Fruit fly (Drosophila melanogaster) S2 (cell line): Measurements from ENCODE around the gene rod.

Experiments used
- CG8478 ChIP-seq: fragments of >200 bp; optimal IDR thresholded peaks from 2 replicates; lab custom pipeline; 2018
- CTCF ChIP-seq, 2 experiments: fragments of >200 bp; optimal IDR thresholded peaks; 2 replicates each; lab custom pipeline; 2018

DNA sequence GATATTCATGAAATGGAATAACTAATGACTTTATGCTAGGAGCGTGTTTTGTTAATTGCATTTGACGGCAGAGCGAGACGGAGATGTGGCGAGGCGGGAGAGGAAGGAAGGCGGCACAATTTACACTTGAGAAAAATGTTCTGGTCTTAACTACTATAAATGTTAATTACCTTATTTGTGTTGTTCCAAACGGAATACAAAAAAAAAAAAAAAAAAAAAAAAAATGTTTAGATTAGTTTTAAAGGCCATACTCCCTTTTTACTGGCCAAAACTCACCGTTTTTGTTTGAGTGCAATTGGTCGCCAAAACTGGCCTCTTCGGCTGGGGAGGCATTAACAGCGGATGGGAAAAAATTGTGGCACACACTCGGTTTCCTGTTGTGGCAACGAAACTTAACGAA, 46.4 kb downstream of the rod start:
- TF ChIP-seq CG8478 (lab: Kevin White, UChicago) = no peak
- no peak for TF ChIP-seq CTCF (optimal IDR thresholded peaks at IDR 0.05; lab: Kevin White, UChicago)
